Fruit fly (Drosophila melanogaster) whole organism, embryonic: ENCODE measurements around the gene meigo.
A peak's percentile ranks its signal among the peaks of the same experiment; 100 is the strongest.

Source experiments
- B-H1 ChIP-seq: fragments of 200-800 bp; sonication (Bioruptor generic); IDR thresholded peaks from 3 replicates; pipeline ENCODE4 v1.3.6; 2022; ENCODE audit warnings: missing biosample characterization, missing genetic modification characterization
- CG10366 ChIP-seq: fragments of 200-800 bp; sonication (Bioruptor generic); IDR thresholded peaks from 2 replicates; pipeline ENCODE4 v1.3.6; 2022; ENCODE audit warnings: missing biosample characterization, missing genetic modification characterization
- CG10959 ChIP-seq: fragments of 200-800 bp; sonication (Bioruptor generic); IDR thresholded peaks from 2 replicates; pipeline ENCODE4 v1.3.6; 2022; ENCODE audit warnings: missing biosample characterization, missing genetic modification characterization
- CG12219 ChIP-seq: fragments of 200-800 bp; sonication (Bioruptor generic); optimal IDR thresholded peaks from 3 replicates; lab custom pipeline; 2018; ENCODE audit warnings: missing biosample characterization, mild to moderate bottlenecking, missing genetic modification characterization
- CG12769 ChIP-seq: fragments of 200-800 bp; sonication (Bioruptor generic); optimal IDR thresholded peaks from 2 replicates; lab custom pipeline; 2019; ENCODE audit warnings: missing biosample characterization, mild to moderate bottlenecking, missing genetic modification characterization, moderate library complexity
- CG13123 ChIP-seq: fragments of 200-800 bp; sonication (Bioruptor generic); optimal IDR thresholded peaks from 2 replicates; lab custom pipeline; 2016; ENCODE audit warnings: missing biosample characterization, missing genetic modification characterization
- CG15011 ChIP-seq: fragments of 200-800 bp; sonication (Bioruptor generic); optimal IDR thresholded peaks from 3 replicates; lab custom pipeline; 2018; ENCODE audit warnings: missing biosample characterization, mild to moderate bottlenecking, missing genetic modification characterization
- CG16815 ChIP-seq: fragments of 200-800 bp; sonication (Bioruptor generic); optimal IDR thresholded peaks from 3 replicates; lab custom pipeline; 2017; ENCODE audit warnings: missing biosample characterization, mild to moderate bottlenecking, missing genetic modification characterization
- CG17359 ChIP-seq: fragments of 200-800 bp; sonication (Bioruptor generic); optimal IDR thresholded peaks from 3 replicates; lab custom pipeline; 2018; ENCODE audit warnings: missing biosample characterization, mild to moderate bottlenecking, missing genetic modification characterization, moderate library complexity
- CG18619 ChIP-seq: fragments of 200-800 bp; sonication (Bioruptor generic); optimal IDR thresholded peaks from 3 replicates; lab custom pipeline; 2017; ENCODE audit warnings: missing biosample characterization, mild to moderate bottlenecking, missing genetic modification characterization
- CG30431 ChIP-seq: fragments of 200-800 bp; sonication (Bioruptor generic); optimal IDR thresholded peaks from 2 replicates; lab custom pipeline; 2017; ENCODE audit warnings: missing biosample characterization, missing genetic modification characterization
- CG31441 ChIP-seq: fragments of 200-800 bp; sonication (Bioruptor generic); IDR thresholded peaks from 2 replicates; pipeline ENCODE4 v1.3.6; 2022; ENCODE audit warnings: missing biosample characterization, missing genetic modification characterization
- CG33213 ChIP-seq: fragments of 200-800 bp; sonication (Bioruptor generic); optimal IDR thresholded peaks from 3 replicates; lab custom pipeline; 2016; ENCODE audit warnings: missing biosample characterization, missing genetic modification characterization
- CG4707 ChIP-seq: fragments of 200-800 bp; sonication (Bioruptor generic); optimal IDR thresholded peaks from 2 replicates; lab custom pipeline; 2018; ENCODE audit warnings: missing biosample characterization, mild to moderate bottlenecking, missing genetic modification characterization, moderate library complexity
- CG6272 ChIP-seq: fragments of 200-800 bp; sonication (Bioruptor generic); IDR thresholded peaks from 2 replicates; pipeline ENCODE4 v1.3.6; 2022; ENCODE audit warnings: missing biosample characterization, missing genetic modification characterization
- CG7745 ChIP-seq: fragments of 200-800 bp; sonication (Bioruptor generic); optimal IDR thresholded peaks from 2 replicates; lab custom pipeline; 2018; ENCODE audit warnings: missing biosample characterization, mild to moderate bottlenecking, missing genetic modification characterization, moderate library complexity
- CG8765 ChIP-seq: fragments of 200-800 bp; sonication (Bioruptor generic); IDR thresholded peaks from 2 replicates; pipeline ENCODE4 v1.3.6; 2022; ENCODE audit warnings: missing biosample characterization, missing genetic modification characterization
- CrebB ChIP-seq: fragments of 200-800 bp; sonication (Bioruptor generic); optimal IDR thresholded peaks from 3 replicates; lab custom pipeline; 2018; ENCODE audit warnings: missing biosample characterization, mild to moderate bottlenecking, missing genetic modification characterization
- Dip2 ChIP-seq: fragments of 200-800 bp; sonication (Bioruptor generic); IDR thresholded peaks from 2 replicates; pipeline ENCODE4 v1.3.6; 2022; ENCODE audit warnings: missing biosample characterization, missing genetic modification characterization
- Dip3 ChIP-seq: fragments of 200-800 bp; sonication (Bioruptor generic); optimal IDR thresholded peaks from 3 replicates; lab custom pipeline; 2016; ENCODE audit warnings: missing biosample characterization, missing genetic modification characterization
- ERR ChIP-seq: fragments of 200-800 bp; sonication (Bioruptor generic); optimal IDR thresholded peaks from 2 replicates; lab custom pipeline; 2016; ENCODE audit warnings: missing biosample characterization, missing genetic modification characterization
- Gsc ChIP-seq: fragments of 200-800 bp; sonication (Bioruptor generic); IDR thresholded peaks from 2 replicates; pipeline ENCODE4 v1.3.6; 2022; ENCODE audit warnings: missing biosample characterization, missing genetic modification characterization
- HLH3B ChIP-seq: fragments of 200-800 bp; sonication (Bioruptor generic); IDR thresholded peaks from 2 replicates; pipeline ENCODE4 v1.3.6; 2022; ENCODE audit warnings: missing biosample characterization, missing genetic modification characterization
- HLH4C ChIP-seq: fragments of 200-800 bp; sonication (Bioruptor generic); IDR thresholded peaks from 3 replicates; pipeline ENCODE4 v1.3.6; 2022; ENCODE audit warnings: missing biosample characterization, missing genetic modification characterization; ENCODE audit not compliant: partially characterized antibody
- Hmr ChIP-seq: fragments of 200-800 bp; sonication (Bioruptor generic); optimal IDR thresholded peaks from 3 replicates; lab custom pipeline; 2017; ENCODE audit warnings: mild to moderate bottlenecking, missing biosample characterization, missing genetic modification reagents, missing genetic modification characterization
- Neu2 ChIP-seq: fragments of 200-800 bp; sonication (Bioruptor generic); optimal IDR thresholded peaks from 3 replicates; lab custom pipeline; 2016; ENCODE audit warnings: missing biosample characterization, missing genetic modification characterization, borderline replicate concordance
- Oli ChIP-seq: fragments of 200-800 bp; sonication (Bioruptor generic); optimal IDR thresholded peaks from 2 replicates; lab custom pipeline; 2018; ENCODE audit warnings: missing biosample characterization, mild to moderate bottlenecking, missing genetic modification characterization, moderate library complexity
- Six4 ChIP-seq: fragments of 200-800 bp; sonication (Bioruptor generic); optimal IDR thresholded peaks from 2 replicates; lab custom pipeline; 2016; ENCODE audit warnings: missing biosample characterization, missing genetic modification characterization
- Ssrp ChIP-seq: fragments of 200-800 bp; sonication (Bioruptor generic); optimal IDR thresholded peaks from 2 replicates; lab custom pipeline; 2018; ENCODE audit warnings: missing biosample characterization, mild to moderate bottlenecking, missing genetic modification characterization, moderate library complexity
- Vsx1 ChIP-seq: fragments of 200-800 bp; sonication (Bioruptor generic); optimal IDR thresholded peaks from 2 replicates; lab custom pipeline; 2017; ENCODE audit warnings: missing biosample characterization, mild to moderate bottlenecking, missing genetic modification characterization, missing genetic modification reagents
- Xbp1 ChIP-seq: fragments of 200-800 bp; sonication (Bioruptor generic); optimal IDR thresholded peaks from 3 replicates; lab custom pipeline; 2016; ENCODE audit warnings: missing biosample characterization, mild to moderate bottlenecking, missing genetic modification characterization
- ara ChIP-seq: fragments of 200-800 bp; sonication (Bioruptor generic); IDR thresholded peaks from 2 replicates; pipeline ENCODE4 v1.3.6; 2022; ENCODE audit warnings: missing biosample characterization, missing genetic modification characterization
- ci ChIP-seq: fragments of 200-800 bp; sonication (Bioruptor generic); IDR thresholded peaks from 3 replicates; pipeline ENCODE4 v1.3.6; 2022; ENCODE audit warnings: missing biosample characterization, missing genetic modification characterization
- croc ChIP-seq: fragments of 200-800 bp; sonication (Bioruptor generic); conservative IDR thresholded peaks from 3 replicates; pipeline ENCODE4 v1.3.6; 2022; ENCODE audit warnings: missing biosample characterization, missing genetic modification characterization
- crp ChIP-seq, 2 experiments: fragments of 200-800 bp; sonication (Bioruptor generic); optimal IDR thresholded peaks; 2 replicates in 1 of 2; 3 replicates in 1 of 2; lab custom pipeline; 2017; ENCODE audit warnings: missing biosample characterization in 2 of 2, missing genetic modification characterization in 2 of 2, mild to moderate bottlenecking in 1 of 2, moderate library complexity in 1 of 2
- exex ChIP-seq: fragments of 200-800 bp; sonication (Bioruptor generic); optimal IDR thresholded peaks from 4 replicates; lab custom pipeline; 2018; ENCODE audit warnings: missing biosample characterization, mild to moderate bottlenecking, missing genetic modification characterization, moderate library complexity
- fd64A ChIP-seq: fragments of 200-800 bp; sonication (Bioruptor generic); optimal IDR thresholded peaks from 3 replicates; lab custom pipeline; 2018; ENCODE audit warnings: missing biosample characterization, mild to moderate bottlenecking, missing genetic modification characterization
- gro ChIP-seq: fragments of 200-800 bp; sonication (Bioruptor generic); optimal IDR thresholded peaks from 2 replicates; lab custom pipeline; 2016; ENCODE audit warnings: missing biosample characterization, missing genetic modification characterization
- insv ChIP-seq, 2 experiments: fragments of 200-800 bp; sonication (Bioruptor generic); optimal IDR thresholded peaks; 3 replicates each; lab custom pipeline; 2016 to 2018; ENCODE audit warnings: missing biosample characterization in 2 of 2, missing genetic modification characterization in 2 of 2
- kay ChIP-seq: fragments of 200-800 bp; sonication (Bioruptor generic); optimal IDR thresholded peaks from 2 replicates; lab custom pipeline; 2016; ENCODE audit warnings: missing biosample characterization, missing genetic modification characterization
- mirr ChIP-seq: fragments of 200-800 bp; sonication (Bioruptor generic); optimal IDR thresholded peaks from 3 replicates; lab custom pipeline; 2018; ENCODE audit warnings: missing biosample characterization, mild to moderate bottlenecking, missing genetic modification characterization
- nmo ChIP-seq: fragments of 200-800 bp; sonication (Bioruptor generic); optimal IDR thresholded peaks from 2 replicates; lab custom pipeline; 2018; ENCODE audit warnings: missing biosample characterization, mild to moderate bottlenecking, missing genetic modification characterization, moderate library complexity
- ranshi ChIP-seq: fragments of 200-800 bp; sonication (Bioruptor generic); IDR thresholded peaks from 2 replicates; pipeline ENCODE4 v1.3.6; 2022; ENCODE audit warnings: missing biosample characterization, missing genetic modification characterization
- ro ChIP-seq: fragments of 200-800 bp; sonication (Bioruptor generic); IDR thresholded peaks from 2 replicates; pipeline ENCODE4 v1.3.6; 2022; ENCODE audit warnings: missing biosample characterization, missing genetic modification characterization
- sd ChIP-seq: fragments of 200-800 bp; sonication (Bioruptor generic); optimal IDR thresholded peaks from 3 replicates; lab custom pipeline; 2018; ENCODE audit warnings: missing biosample characterization, mild to moderate bottlenecking, missing genetic modification characterization, moderate library complexity
- tup ChIP-seq: fragments of 200-800 bp; sonication (Bioruptor generic); optimal IDR thresholded peaks from 2 replicates; lab custom pipeline; 2016; ENCODE audit warnings: missing biosample characterization, mild to moderate bottlenecking, missing genetic modification characterization, moderate library complexity
- unpg ChIP-seq: fragments of 200-800 bp; sonication (Bioruptor generic); optimal IDR thresholded peaks from 3 replicates; lab custom pipeline; 2018; ENCODE audit warnings: missing biosample characterization, mild to moderate bottlenecking, missing genetic modification characterization, moderate library complexity
- usp ChIP-seq: fragments of >200 bp; optimal IDR thresholded peaks from 2 replicates; lab custom pipeline; 2017; ENCODE audit warnings: missing biosample characterization, missing genetic modification characterization
- vfl ChIP-seq: fragments of 200-800 bp; sonication (Bioruptor generic); optimal IDR thresholded peaks from 2 replicates; lab custom pipeline; 2016; ENCODE audit warnings: missing biosample characterization, missing genetic modification characterization

The meigo gene

DNA sequence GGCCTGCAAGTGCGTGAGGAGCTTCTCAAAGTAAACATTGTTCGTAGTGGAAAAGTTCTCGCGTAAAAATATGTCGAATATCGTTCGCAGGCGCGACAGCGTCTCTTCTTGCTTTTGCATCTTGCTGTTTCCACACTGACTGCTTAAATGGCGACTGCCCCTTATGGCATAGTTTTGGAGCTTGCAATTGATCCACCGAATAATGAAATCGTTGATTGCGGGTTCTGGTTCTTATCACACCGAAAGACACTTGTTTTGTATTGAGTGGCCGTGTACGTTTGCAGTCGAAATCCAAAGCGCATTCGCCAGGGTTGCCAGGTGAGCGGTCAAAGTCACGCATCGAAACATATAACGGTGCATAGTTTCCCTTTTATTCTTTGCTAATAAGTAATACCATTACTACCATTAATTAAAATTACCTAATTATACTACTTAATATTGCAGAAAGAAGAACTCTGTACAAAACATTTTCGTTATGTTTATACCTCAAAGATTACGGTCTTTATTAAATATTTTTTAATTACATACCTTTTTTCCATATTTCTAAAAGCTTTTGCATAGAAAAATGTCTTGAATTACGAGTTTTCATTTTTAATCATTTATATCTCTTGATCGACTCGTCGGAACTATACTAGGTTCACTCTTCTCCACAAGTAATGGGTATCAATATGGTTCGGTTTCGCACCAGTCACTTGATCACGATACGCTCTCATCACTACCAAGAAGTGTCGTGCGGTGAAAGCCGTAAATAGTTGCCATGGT, 36.4 kb upstream of the meigo start, which contains the start of the genes CG7044 and Tbc1d22 (continued):
- TF ChIP-seq unpg (no peak), exex (tag; lab: Kevin White, UChicago) (no peak), CG4707 (no peak), B-H1 (GFP tag; lab: Robert Waterston, UW) (no peak), kay (no peak), CG30431 (GFP tag; lab: Kevin White, UChicago) (no peak), CG12769 (no peak), Hmr (GFP tag; lab: Kevin White, UChicago) (no peak), CG18619 (GFP tag; lab: Kevin White, UChicago) (peak; percentile 43), CrebB (tag; lab: Kevin White, UChicago) (no peak), Dip2 (no peak), Neu2 (GFP tag; lab: Kevin White, UChicago) (no peak), ro (GFP tag; lab: Robert Waterston, UW) (no peak), ERR (GFP tag; lab: Kevin White, UChicago) (no peak), gro (GFP tag; lab: Kevin White, UChicago) (no peak), tup (no peak), fd64A (GFP tag; lab: Kevin White, UChicago) (no peak), CG16815 (peak; percentile 70), CG33213 (GFP tag; lab: Kevin White, UChicago) (no peak), mirr (GFP tag; lab: Kevin White, UChicago) (no peak), CG13123 (GFP tag; lab: Kevin White, UChicago) (peak; percentile 32), CG31441 (GFP tag; lab: Robert Waterston, UW) (peak; percentile 78), HLH4C (no peak), Xbp1 (peak; percentile 71), Six4 (GFP tag; lab: Kevin White, UChicago) (peak; percentile 6), Gsc (GFP tag; lab: Robert Waterston, UW) (no peak), CG8765 (GFP tag; lab: Robert Waterston, UW) (no peak), croc (GFP tag; lab: Robert Waterston, UW) (no peak), Vsx1 (no peak), ara (GFP tag; lab: Robert Waterston, UW) (no peak), CG12219 (GFP tag; lab: Kevin White, UChicago) (no peak), CG17359 (tag; lab: Kevin White, UChicago) (no peak), Dip3 (GFP tag; lab: Kevin White, UChicago) (peak; percentile 28), ci (GFP tag; lab: Robert Waterston, UW) (peak; percentile 30; the same call in 1 of the 3 replicates), sd (tag; lab: Kevin White, UChicago) (no peak), HLH3B (GFP tag; lab: Robert Waterston, UW) (no peak; the same call in 1 of the 2 replicates), CG10366 (GFP tag; lab: Robert Waterston, UW) (no peak; the same call in 1 of the 2 replicates), Oli (tag; lab: Kevin White, UChicago) (peak; percentile 51), CG7745 (tag; lab: Kevin White, UChicago) (no peak), nmo (GFP tag; lab: Kevin White, UChicago) (peak; percentile 77), CG6272 (GFP tag; lab: Robert Waterston, UW) (peak; percentile 22; the same call in 1 of the 2 replicates), Ssrp (peak; percentile 54), usp (no peak), ranshi (GFP tag; lab: Robert Waterston, UW) (peak; percentile 3; the same call in 1 of the 2 replicates), insv (GFP tag; optimal IDR thresholded peaks at IDR 0.05; lab: Kevin White, UChicago) (no peak), vfl (GFP tag; lab: Kevin White, UChicago) (peak; percentile 26), CG10959 (GFP tag; lab: Robert Waterston, UW) (0 out of 2 replicates have a peak, but pooled peaks have one; percentile 10), crp (GFP tag; optimal IDR thresholded peaks at IDR 0.05; lab: Kevin White, UChicago) (peak in 1 of 2 experiments; percentile 19), CG15011 (GFP tag; lab: Kevin White, UChicago) (no peak)
